ENCODE assay signal across 7 worm cellular contexts in the genomic region with DNA sequence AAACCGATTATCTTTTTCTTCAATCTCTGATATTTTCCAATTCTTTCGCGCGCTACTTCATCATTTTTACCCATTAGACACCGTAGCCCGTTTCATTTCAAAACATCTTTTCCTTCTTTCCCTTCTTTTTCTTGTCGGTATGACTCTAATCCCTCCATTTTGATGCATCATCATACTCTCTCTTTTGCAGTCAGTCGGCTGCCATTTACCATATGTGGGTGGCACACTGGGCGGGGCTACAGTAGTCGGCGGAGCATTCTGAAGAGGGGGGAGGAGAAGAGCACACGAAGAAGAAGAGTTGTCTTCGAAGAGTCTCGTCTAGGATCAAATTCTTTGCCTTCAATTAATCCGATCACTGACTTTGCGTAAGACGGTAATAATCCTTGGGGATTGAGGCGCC.
TF ChIP-seq lines count a peak whose summit lies in the region.

A gene (plus strand): TSS at position 184 of the 400 bp plus-strand sequence.

TF ChIP-seq in whole organism, L1 larva, 84 proteins besides CTCF, POLR2A, EP300 and RAD21:
- TF ChIP-seq mab-9 (GFP tag; IDR thresholded peaks at IDR 0.05; lab: Robert Waterston, UW), result 0 out of 2 replicates have a peak, but pooled peaks have one; percentile 26
- TF ChIP-seq lin-35 (GFP tag; optimal IDR thresholded peaks at IDR 0.05; lab: Kevin White, UChicago), result no peak
- no peak for TF ChIP-seq nhr-90 (tag; optimal IDR thresholded peaks at IDR 0.05; lab: Kevin White, UChicago; ENCODE audit: poor library complexity)
- peak in 1 of 2 experiments; percentile 8 for TF ChIP-seq lsy-2 (tag; optimal IDR thresholded peaks at IDR 0.05; lab: Kevin White, UChicago)
- TF ChIP-seq Y116A8C.19 (tag; optimal IDR thresholded peaks at IDR 0.05; lab: Kevin White, UChicago; ENCODE audit: borderline replicate concordance), result no peak
- TF ChIP-seq lin-14 (GFP tag; optimal IDR thresholded peaks at IDR 0.05; lab: Kevin White, UChicago), result peak; percentile 27
- TF ChIP-seq sox-4 (tag; optimal IDR thresholded peaks at IDR 0.05; lab: Kevin White, UChicago), result no peak
- TF ChIP-seq lin-39 (tag; optimal IDR thresholded peaks at IDR 0.05; lab: Kevin White, UChicago), result no peak

TF ChIP-seq in whole organism, L2 larva, 48 proteins besides CTCF, POLR2A, EP300 and RAD21:
- TF ChIP-seq nhr-129 (tag; optimal IDR thresholded peaks at IDR 0.05; lab: Kevin White, UChicago), result peak; percentile 18
- peak; percentile 19 for TF ChIP-seq mab-5 (tag; optimal IDR thresholded peaks at IDR 0.05; lab: Kevin White, UChicago)
- no peak for TF ChIP-seq ceh-82 (tag; optimal IDR thresholded peaks at IDR 0.05; lab: Kevin White, UChicago)
- TF ChIP-seq unc-39 (tag; optimal IDR thresholded peaks at IDR 0.05; lab: Kevin White, UChicago), result no peak
- no peak for TF ChIP-seq mbf-1 (tag; optimal IDR thresholded peaks at IDR 0.05; lab: Kevin White, UChicago)
- TF ChIP-seq C34F6.9 (tag; optimal IDR thresholded peaks at IDR 0.05; lab: Kevin White, UChicago), result no peak
- TF ChIP-seq fos-1 (tag; optimal IDR thresholded peaks at IDR 0.05; lab: Kevin White, UChicago), result no peak
- TF ChIP-seq nhr-12 (tag; optimal IDR thresholded peaks at IDR 0.05; lab: Kevin White, UChicago), result no peak
- peak in 1 of 2 experiments; percentile 21 for TF ChIP-seq lsy-2 (tag; optimal IDR thresholded peaks at IDR 0.05; lab: Kevin White, UChicago)
- peak; percentile 84 for TF ChIP-seq unc-55 (GFP tag; optimal IDR thresholded peaks at IDR 0.05; lab: Kevin White, UChicago)

TF ChIP-seq in whole organism, L3 larva, 47 proteins besides CTCF, POLR2A, EP300 and RAD21:
- TF ChIP-seq nhr-43 (tag; optimal IDR thresholded peaks at IDR 0.05; lab: Kevin White, UChicago; ENCODE audit: poor library complexity, severe bottlenecking), result no peak
- TF ChIP-seq egl-27 (tag; optimal IDR thresholded peaks at IDR 0.05; lab: Kevin White, UChicago), result no peak
- TF ChIP-seq nfya-1 (tag; optimal IDR thresholded peaks at IDR 0.05; lab: Kevin White, UChicago; ENCODE audit: insufficient read depth), result peak; percentile 58
- no peak for TF ChIP-seq mdl-1 (tag; optimal IDR thresholded peaks at IDR 0.05; lab: Kevin White, UChicago)
- no peak for TF ChIP-seq aly-2 (tag; optimal IDR thresholded peaks at IDR 0.05; lab: Kevin White, UChicago)
- TF ChIP-seq lin-39 (tag; optimal IDR thresholded peaks at IDR 0.05; lab: Kevin White, UChicago), result peak; percentile 34

TF ChIP-seq in whole organism, early embryonic, 17 proteins besides CTCF, POLR2A, EP300 and RAD21:
- TF ChIP-seq ceh-36 (tag; optimal IDR thresholded peaks at IDR 0.05; lab: Kevin White, UChicago) (peak; percentile 63), ceh-13 (GFP tag; optimal IDR thresholded peaks at IDR 0.05; lab: Kevin White, UChicago) (no peak), scrt-1 (GFP tag; IDR thresholded peaks at IDR 0.05; lab: Robert Waterston, UW) (no peak)

TF ChIP-seq in whole organism, late embryonic, 69 proteins besides CTCF, POLR2A, EP300 and RAD21:
- TF ChIP-seq nfya-1 (tag; optimal IDR thresholded peaks at IDR 0.05; lab: Kevin White, UChicago) (peak; percentile 3), ttx-3 (tag; optimal IDR thresholded peaks at IDR 0.05; lab: Kevin White, UChicago) (no peak)

TF ChIP-seq in whole organism, mixed stage, embryonic, 35 proteins besides CTCF, POLR2A, EP300 and RAD21:
- TF ChIP-seq lsy-2 (tag; optimal IDR thresholded peaks at IDR 0.05; lab: Kevin White, UChicago) (peak; percentile 58), drap-1 (GFP tag; optimal IDR thresholded peaks at IDR 0.05; lab: Kevin White, UChicago) (no peak), tbx-8 (GFP tag; optimal IDR thresholded peaks at IDR 0.05; lab: Kevin White, UChicago) (no peak)

TF ChIP-seq in whole organism, young adult, 124 proteins besides CTCF, POLR2A, EP300 and RAD21:
- TF ChIP-seq egl-18 (GFP tag; IDR thresholded peaks at IDR 0.05; lab: Robert Waterston, UW) (no peak), K12H6.12 (tag; optimal IDR thresholded peaks at IDR 0.05; lab: Kevin White, UChicago) (peak; percentile 38), rec-8 (tag; optimal IDR thresholded peaks at IDR 0.05; lab: Kevin White, UChicago) (no peak), Y67H2A.10 (GFP tag; conservative IDR thresholded peaks at IDR 0.05; lab: Robert Waterston, UW) (no peak), nfyb-1 (GFP tag; IDR thresholded peaks at IDR 0.05; lab: Robert Waterston, UW) (no peak), T26A5.8 (tag; optimal IDR thresholded peaks at IDR 0.05; lab: Kevin White, UChicago) (no peak)
